Fruit fly (Drosophila melanogaster): ENCODE data around the gene CG42374.

DNA sequence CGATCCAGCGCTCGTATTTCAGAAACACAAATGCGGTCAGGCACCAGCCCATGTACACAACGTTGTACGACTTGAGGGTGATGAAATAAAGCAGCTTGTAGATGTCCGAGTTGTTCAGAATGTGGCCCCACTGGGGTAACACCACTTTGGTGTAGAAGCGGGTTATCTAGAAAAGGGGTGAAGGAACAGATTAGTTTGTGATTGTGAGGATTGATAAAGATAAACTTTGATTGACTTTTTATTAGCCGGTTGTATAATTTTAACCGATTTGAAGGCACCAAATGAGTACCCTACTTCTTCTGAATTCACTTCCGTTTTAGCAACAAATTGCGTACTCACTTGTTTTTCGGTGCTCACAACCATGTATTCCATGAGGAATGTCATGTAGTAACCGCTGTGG is 5.4 kb upstream of the CG42374 start:
- no peak for TF ChIP-seq bab1 (GFP tag; optimal IDR thresholded peaks at IDR 0.05)
- no peak for TF ChIP-seq CG5204 (GFP tag; optimal IDR thresholded peaks at IDR 0.05)

Data from whole organism, adult.